Worm (Caenorhabditis elegans): Measurements from ENCODE around the gene srz-42.
A peak's percentile ranks its signal among the peaks of the same experiment; 100 is the strongest.

srz-42 gene

DNA sequence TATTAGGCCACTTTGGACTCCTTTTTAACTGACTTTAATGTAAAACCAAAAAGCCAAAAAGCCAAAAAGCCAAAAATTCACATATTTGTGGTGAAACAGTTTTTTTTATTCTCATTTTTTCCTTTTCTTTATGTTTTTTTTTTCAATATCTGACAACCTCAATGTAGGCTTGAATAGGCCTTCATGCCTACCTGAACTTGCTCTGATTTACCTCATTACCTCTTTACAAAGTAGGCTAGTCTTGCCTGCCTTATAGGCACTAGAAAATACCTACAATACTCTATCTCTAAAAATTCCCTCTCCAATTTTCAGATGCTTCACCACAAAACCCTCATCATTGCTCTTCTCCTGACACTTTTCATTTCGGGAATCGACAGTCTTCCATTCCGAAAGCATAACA, 22.9 kb upstream of the srz-42 start, which contains the start of gene ins-34:
ins-34 (plus strand) TSS at position 301 of the 400 bp plus-strand sequence.
- TF ChIP-seq mxl-2 (GFP tag; conservative IDR thresholded peaks at IDR 0.05) (no peak), aly-2 (tag; optimal IDR thresholded peaks at IDR 0.05) (no peak), nhr-102 (tag; optimal IDR thresholded peaks at IDR 0.05) (no peak), hmg-1.1 (GFP tag; IDR thresholded peaks at IDR 0.05) (no peak), pqm-1 (tag; optimal IDR thresholded peaks at IDR 0.05) (no peak), F10B5.3 (tag; optimal IDR thresholded peaks at IDR 0.05) (no peak), zag-1 (tag; optimal IDR thresholded peaks at IDR 0.05) (no peak), ctbp-1 (GFP tag; IDR thresholded peaks at IDR 0.05) (no peak), dpl-1 (GFP tag; optimal IDR thresholded peaks at IDR 0.05) (no peak), ZK337.2 (GFP tag; IDR thresholded peaks at IDR 0.05) (no peak), vab-7 (GFP tag; IDR thresholded peaks at IDR 0.05) (no peak), duxl-1 (tag; optimal IDR thresholded peaks at IDR 0.05; ENCODE audit: poor library complexity) (no peak), hlh-11 (tag; optimal IDR thresholded peaks at IDR 0.05) (no peak), Y105C5A.15 (GFP tag; IDR thresholded peaks at IDR 0.05) (no peak), tag-97 (GFP tag; IDR thresholded peaks at IDR 0.05) (no peak), mes-2 (tag; optimal IDR thresholded peaks at IDR 0.05; ENCODE audit: poor library complexity, severe bottlenecking) (no peak), dmd-9 (GFP tag; IDR thresholded peaks at IDR 0.05) (no peak), lin-38 (GFP tag; IDR thresholded peaks at IDR 0.05) (no peak), mep-1 (tag; optimal IDR thresholded peaks at IDR 0.05) (no peak), daf-12 (tag; optimal IDR thresholded peaks at IDR 0.05) (no peak)

DNA sequence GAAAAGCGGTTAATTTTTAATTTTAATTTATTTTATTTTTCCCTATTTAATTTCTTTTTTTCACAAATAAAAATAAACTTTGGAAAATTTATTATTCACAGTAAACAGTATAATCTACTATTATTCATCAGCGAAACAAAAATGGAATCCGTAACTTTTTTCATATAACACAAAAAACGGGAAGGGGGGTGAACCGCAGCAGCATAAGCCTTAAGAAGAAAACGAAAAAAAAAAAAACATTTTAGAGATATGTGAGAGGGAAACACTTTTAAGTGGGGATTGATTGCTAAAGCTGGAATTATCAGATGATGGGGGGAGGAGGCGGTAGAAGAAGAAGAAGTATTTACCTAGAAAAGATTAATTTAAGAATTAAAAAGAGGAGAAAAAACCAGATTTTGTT, 21.5 kb upstream of the srz-42 start:
- peak; percentile 32; the same call in 1 of the 2 replicates for TF ChIP-seq snpc-1.2 (GFP tag; IDR thresholded peaks at IDR 0.05)
- no peak for TF ChIP-seq pha-4 (GFP tag; IDR thresholded peaks at IDR 0.05)
- TF ChIP-seq pha-4 (tag; optimal IDR thresholded peaks at IDR 0.05), result no peak

DNA sequence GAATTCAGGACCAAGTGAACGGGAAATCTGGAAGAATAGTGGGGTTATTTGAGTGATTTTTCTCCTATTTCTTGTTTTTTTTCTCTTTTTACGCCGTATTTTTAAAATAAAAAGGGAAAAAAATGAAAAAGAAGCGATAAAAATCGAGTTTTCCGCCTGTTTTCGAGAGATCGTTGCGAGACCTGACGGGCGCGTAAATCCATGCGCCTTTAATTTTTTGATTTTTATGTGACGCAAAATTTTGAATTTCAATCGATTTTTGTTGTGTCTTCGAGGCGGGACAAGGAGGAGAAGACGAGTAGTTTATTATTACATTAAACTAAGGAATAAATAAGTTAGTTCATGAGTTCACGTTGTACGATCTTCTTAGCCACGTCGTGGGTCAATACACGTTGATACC, 15.6 kb upstream of the srz-42 start:
- no peak for TF ChIP-seq nhr-102 (tag; optimal IDR thresholded peaks at IDR 0.05)
- no peak for TF ChIP-seq lin-39 (tag; optimal IDR thresholded peaks at IDR 0.05)
- peak; percentile 4 for TF ChIP-seq lin-13 (GFP tag; optimal IDR thresholded peaks at IDR 0.05)
- TF ChIP-seq zip-11 (GFP tag; IDR thresholded peaks at IDR 0.05), result no peak
- TF ChIP-seq snpc-1.2 (GFP tag; IDR thresholded peaks at IDR 0.05), result peak; percentile 26; the same call in 1 of the 2 replicates
- peak; percentile 49 for TF ChIP-seq F49E8.2 (tag; optimal IDR thresholded peaks at IDR 0.05; ENCODE audit: borderline replicate concordance)
- TF ChIP-seq lin-38 (GFP tag; IDR thresholded peaks at IDR 0.05), result peak; percentile 37
- TF ChIP-seq duxl-1 (tag; optimal IDR thresholded peaks at IDR 0.05; ENCODE audit: poor library complexity), result no peak
- 0 out of 2 replicates have a peak, but pooled peaks have one; percentile 43 for TF ChIP-seq Y48G9A.11 (GFP tag; IDR thresholded peaks at IDR 0.05)
- TF ChIP-seq spr-1 (tag; optimal IDR thresholded peaks at IDR 0.05), result no peak
- TF ChIP-seq dmd-8 (GFP tag; IDR thresholded peaks at IDR 0.05), result no peak

DNA sequence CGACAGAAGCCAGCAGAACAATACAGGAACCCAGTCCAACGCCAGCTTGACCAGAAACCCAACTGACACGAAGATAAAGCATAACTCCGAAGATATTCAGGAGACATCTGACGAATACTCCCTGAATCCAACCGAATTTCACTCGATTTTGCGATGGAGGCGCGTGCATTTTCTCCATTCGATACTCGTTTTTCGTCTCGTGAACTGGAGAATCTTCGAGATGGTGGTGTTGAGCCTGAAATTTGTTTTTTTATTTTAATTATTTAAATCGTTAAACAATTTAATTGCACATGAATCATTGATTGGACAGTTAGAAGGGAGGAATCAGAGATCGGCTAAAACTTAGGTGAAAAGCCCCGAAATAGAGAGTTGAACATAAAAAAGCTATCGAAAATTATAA, 14.8 kb upstream of the srz-42 start:
- TF ChIP-seq dve-1 (tag; optimal IDR thresholded peaks at IDR 0.05; ENCODE audit: insufficient read depth) (no peak), snpc-1.2 (GFP tag; IDR thresholded peaks at IDR 0.05) (peak; percentile 79; the same call in 1 of the 2 replicates), tra-1 (GFP tag; IDR thresholded peaks at IDR 0.05) (no peak)

DNA sequence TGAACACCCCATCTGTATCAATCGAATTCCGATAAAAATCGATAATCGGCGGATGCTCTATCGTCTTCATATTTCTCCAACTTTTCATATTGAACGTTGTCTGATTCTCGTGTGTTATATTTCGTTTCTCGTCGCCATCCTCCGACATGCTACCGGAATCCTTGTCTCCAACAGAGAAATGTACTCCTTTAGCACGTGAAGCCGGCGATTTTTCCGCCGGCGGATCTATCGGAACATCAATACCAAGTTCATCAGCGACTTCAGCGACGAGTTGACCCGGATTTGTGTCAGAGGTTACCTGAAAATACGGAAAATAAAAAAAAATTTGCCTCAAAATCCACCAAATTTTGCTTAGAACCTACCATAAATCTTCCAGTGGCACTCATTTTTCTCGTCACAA, 14.1 kb upstream of the srz-42 start:
- TF ChIP-seq T26A8.4 (GFP tag; IDR thresholded peaks at IDR 0.05) (no peak), snpc-1.2 (GFP tag; IDR thresholded peaks at IDR 0.05) (peak; percentile 62; the same call in 1 of the 2 replicates)
